Worm (Caenorhabditis elegans) whole organism, L4 larva: Measurements from ENCODE around the gene kqt-2.

Source experiments
- D1046.2 ChIP-seq: fragments of 200-800 bp; sonication (Bioruptor generic); IDR thresholded peaks from 2 replicates; pipeline ENCODE4 v1.3.6; 2022; ENCODE audit warnings: missing genetic modification characterization, missing compliant biosample characterization
- F37D6.2 ChIP-seq: sonication (generic microtip); optimal IDR thresholded peaks from 2 replicates; lab custom pipeline; 2016; ENCODE audit warnings: mild to moderate bottlenecking, missing genetic modification characterization, missing compliant biosample characterization
- T20F7.1 ChIP-seq: fragments of 200-800 bp; sonication (Bioruptor generic); optimal IDR thresholded peaks from 2 replicates; lab custom pipeline; 2018; ENCODE audit warnings: mild to moderate bottlenecking, missing genetic modification characterization, missing compliant biosample characterization
- Y5F2A.4 ChIP-seq: fragments of 200-800 bp; sonication (Bioruptor generic); optimal IDR thresholded peaks from 2 replicates; lab custom pipeline; 2018; ENCODE audit warnings: mild to moderate bottlenecking, missing genetic modification characterization, missing compliant biosample characterization
- aha-1 ChIP-seq: fragments of 150-350 bp; peaks from one replicate; lab custom pipeline; 2014; ENCODE audit warnings: missing biosample characterization, missing genetic modification characterization
- aly-2 ChIP-seq: sonication (generic microtip); optimal IDR thresholded peaks from 2 replicates; lab custom pipeline; 2018; ENCODE audit warnings: missing biosample characterization, missing genetic modification characterization
- ceh-20 ChIP-seq: fragments of 200-800 bp; sonication (Bioruptor generic); IDR thresholded peaks from 2 replicates; pipeline ENCODE4 v1.3.6; 2022; ENCODE audit warnings: missing genetic modification reagents, missing genetic modification characterization, missing compliant biosample characterization
- ceh-28 ChIP-seq: fragments of 150-350 bp; optimal IDR thresholded peaks from 2 replicates; lab custom pipeline; 2014; ENCODE audit warnings: missing biosample characterization, missing genetic modification reagents, missing genetic modification characterization
- ceh-44 ChIP-seq: fragments of 200-800 bp; sonication (Bioruptor generic); IDR thresholded peaks from 2 replicates; pipeline ENCODE4 v1.3.6; 2022; ENCODE audit warnings: missing genetic modification reagents, missing genetic modification characterization, missing compliant biosample characterization
- ceh-62 ChIP-seq: sonication (generic microtip); optimal IDR thresholded peaks from 2 replicates; lab custom pipeline; 2017; ENCODE audit warnings: missing biosample characterization, missing genetic modification characterization
- daf-16 ChIP-seq, 3 experiments: sonication (generic microtip); optimal IDR thresholded peaks; 2 replicates each; lab custom pipeline; 2016 to 2017; ENCODE audit warnings: missing genetic modification characterization in 3 of 3, missing genetic modification reagents in 3 of 3, mild to moderate bottlenecking in 2 of 3, missing compliant biosample characterization in 2 of 3, missing biosample characterization in 1 of 3, moderate library complexity in 1 of 3
- daf-19 ChIP-seq: fragments of 200-800 bp; sonication (Bioruptor generic); conservative IDR thresholded peaks from 2 replicates; pipeline ENCODE4 v1.3.6; 2022; ENCODE audit warnings: missing genetic modification characterization, missing compliant biosample characterization
- fos-1 ChIP-seq: fragments of 150-350 bp; optimal IDR thresholded peaks from 2 replicates; lab custom pipeline; 2014; ENCODE audit warnings: missing biosample characterization, missing genetic modification characterization
- hlh-11 ChIP-seq: fragments of 200-800 bp; sonication (Bioruptor generic); optimal IDR thresholded peaks from 2 replicates; lab custom pipeline; 2018; ENCODE audit warnings: mild to moderate bottlenecking, missing genetic modification characterization, missing compliant biosample characterization
- hlh-30 ChIP-seq: sonication (generic microtip); optimal IDR thresholded peaks from 2 replicates; lab custom pipeline; 2017; ENCODE audit warnings: antibody characterized with exemption, mild to moderate bottlenecking, missing genetic modification characterization, missing compliant biosample characterization; ENCODE audit not compliant: insufficient read depth
- lin-13 ChIP-seq: fragments of 150-350 bp; optimal IDR thresholded peaks from 2 replicates; lab custom pipeline; 2014; ENCODE audit warnings: missing biosample characterization, missing genetic modification reagents, missing genetic modification characterization
- lin-38 ChIP-seq: fragments of 200-800 bp; sonication (Bioruptor generic); IDR thresholded peaks from 2 replicates; pipeline ENCODE4 v1.3.6; 2022; ENCODE audit warnings: missing genetic modification reagents, missing genetic modification characterization, missing compliant biosample characterization
- lin-39 ChIP-seq: fragments of 150-350 bp; optimal IDR thresholded peaks from 2 replicates; lab custom pipeline; 2014; ENCODE audit warnings: missing biosample characterization, missing genetic modification reagents, missing genetic modification characterization
- mxl-2 ChIP-seq: fragments of 200-800 bp; sonication (Bioruptor generic); conservative IDR thresholded peaks from 2 replicates; pipeline ENCODE4 v1.3.6; 2022; ENCODE audit warnings: missing genetic modification reagents, missing genetic modification characterization, missing compliant biosample characterization
- nhr-10 ChIP-seq: fragments of 150-350 bp; optimal IDR thresholded peaks from 2 replicates; lab custom pipeline; 2014; ENCODE audit warnings: missing biosample characterization, missing genetic modification characterization
- nhr-25 ChIP-seq: sonication (generic microtip); optimal IDR thresholded peaks from 2 replicates; lab custom pipeline; 2017; ENCODE audit warnings: missing genetic modification characterization, mild to moderate bottlenecking, missing compliant biosample characterization, antibody characterized with exemption, moderate library complexity, borderline replicate concordance; ENCODE audit not compliant: insufficient read depth
- rbr-2 ChIP-seq: sonication (generic microtip); optimal IDR thresholded peaks from 2 replicates; lab custom pipeline; 2016; ENCODE audit warnings: missing genotype, missing genetic modification characterization, missing compliant biosample characterization
- saeg-2 ChIP-seq: fragments of 200-800 bp; sonication (Bioruptor generic); IDR thresholded peaks from 2 replicates; pipeline ENCODE4 v1.3.6; 2022; ENCODE audit warnings: missing genetic modification reagents, missing genetic modification characterization, missing compliant biosample characterization
- set-16 ChIP-seq: fragments of 200-800 bp; sonication (Bioruptor generic); IDR thresholded peaks from 2 replicates; pipeline ENCODE4 v1.3.6; 2022; ENCODE audit warnings: missing genetic modification reagents, missing genetic modification characterization, missing compliant biosample characterization
- snpc-1.2 ChIP-seq: fragments of 200-800 bp; sonication (Bioruptor generic); IDR thresholded peaks from 2 replicates; pipeline ENCODE4 v1.3.6; 2022; ENCODE audit warnings: missing genetic modification reagents, missing genetic modification characterization, missing compliant biosample characterization
- snpc-4 ChIP-seq: fragments of 150-350 bp; optimal IDR thresholded peaks from 2 replicates; lab custom pipeline; 2014; ENCODE audit warnings: missing biosample characterization, missing genetic modification characterization
- spr-1 ChIP-seq: sonication (generic microtip); optimal IDR thresholded peaks from 2 replicates; lab custom pipeline; 2016; ENCODE audit warnings: mild to moderate bottlenecking, missing genetic modification characterization, missing compliant biosample characterization
- tra-1 ChIP-seq: fragments of 200-800 bp; sonication (Bioruptor generic); IDR thresholded peaks from 2 replicates; pipeline ENCODE4 v1.3.6; 2022; ENCODE audit warnings: missing genetic modification reagents, missing genetic modification characterization, missing compliant biosample characterization
- unc-62 ChIP-seq, 3 experiments: fragments of 150-350 bp in 1 of 3; sonication (generic microtip); optimal IDR thresholded peaks in 2 of 3; peaks in 1 of 3; 1 replicate in 1 of 3; 2 replicates in 2 of 3; lab custom pipeline; 2014 to 2017; ENCODE audit warnings: missing biosample characterization in 3 of 3, missing genetic modification characterization in 3 of 3, missing genetic modification reagents in 3 of 3, missing genotype in 1 of 3
- zag-1 ChIP-seq: fragments of 150-350 bp; optimal IDR thresholded peaks from 2 replicates; lab custom pipeline; 2014; ENCODE audit warnings: missing biosample characterization, missing genetic modification characterization
- ztf-11 ChIP-seq: fragments of 150-350 bp; optimal IDR thresholded peaks from 2 replicates; lab custom pipeline; 2014; ENCODE audit warnings: missing biosample characterization, missing genetic modification characterization

The kqt-2 gene

DNA sequence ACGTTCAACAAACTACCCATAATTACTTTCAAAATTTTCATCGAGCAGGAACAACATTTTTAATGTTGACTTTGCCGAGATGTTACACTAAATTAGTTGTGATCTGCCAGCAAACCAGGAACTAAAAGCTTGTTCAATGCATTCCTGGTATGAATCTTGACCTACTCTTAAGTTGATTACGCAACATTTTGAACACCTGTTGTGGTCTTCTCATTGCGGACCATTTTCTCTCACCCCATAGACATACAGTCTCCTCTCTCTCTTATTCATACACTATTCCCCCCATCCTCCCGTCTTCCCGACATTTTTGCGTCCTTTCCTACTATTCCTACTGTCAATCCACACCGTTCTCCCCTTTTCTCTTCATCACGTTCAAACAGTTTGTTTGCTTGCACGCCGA is 27.3 kb upstream of the kqt-2 start:
- TF ChIP-seq ztf-11 (tag; lab: Kevin White, UChicago): no peak
- TF ChIP-seq aly-2: no peak
- no peak for TF ChIP-seq mxl-2 (GFP tag; lab: Robert Waterston, UW)
- no peak for TF ChIP-seq ceh-20
- TF ChIP-seq snpc-4 (tag; lab: Kevin White, UChicago): no peak
- TF ChIP-seq rbr-2 (tag; lab: Kevin White, UChicago): no peak
- no peak for TF ChIP-seq lin-13
- TF ChIP-seq ceh-44: no peak
- no peak for TF ChIP-seq lin-38

DNA sequence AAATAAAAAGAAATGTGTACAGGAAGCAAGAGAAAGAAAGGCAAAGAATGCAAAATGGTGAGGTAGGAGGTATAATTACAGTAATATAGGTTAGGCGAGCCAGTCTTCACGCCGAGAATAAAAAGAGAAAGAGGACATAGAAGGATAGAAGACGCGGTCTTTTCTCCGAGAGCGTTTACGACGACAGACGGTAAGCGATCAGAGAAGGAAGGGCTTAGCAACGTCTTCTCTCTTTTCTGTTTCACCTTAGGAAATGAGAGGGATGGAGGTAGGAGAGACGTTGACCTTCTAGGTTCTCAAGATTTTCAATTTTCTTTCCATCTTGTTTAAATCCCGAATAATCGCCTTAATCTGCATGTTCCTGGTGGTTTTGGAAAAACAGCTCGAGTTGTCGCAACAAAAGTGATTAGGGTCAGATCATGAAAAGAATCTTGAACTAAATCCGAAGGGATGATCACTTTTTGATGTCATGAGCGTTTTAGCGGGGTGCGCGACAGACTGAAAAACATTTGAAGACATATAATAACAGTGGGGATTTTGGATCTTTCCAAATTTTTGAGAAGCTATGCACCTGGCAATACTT is 24.9 kb upstream of the kqt-2 start, which contains the start of gene cutl-29:
Gene cutl-29, minus strand, starts transcription at position 51 of the 583 bp plus-strand sequence.
- TF ChIP-seq saeg-2 (GFP tag; lab: Robert Waterston, UW): no peak
- peak in 1 of 2 experiments; percentile 58 for TF ChIP-seq unc-62 (GFP tag; optimal IDR thresholded peaks at IDR 0.05 in 1 of 2; lab: Kevin White, UChicago)
- no peak for TF ChIP-seq unc-62 (tag; optimal IDR thresholded peaks at IDR 0.05; lab: Kevin White, UChicago)

ce11 chrX:8268083-8268482 is 21.9 kb upstream of the kqt-2 start:
- TF ChIP-seq ceh-28 (no peak), fos-1 (tag; lab: Kevin White, UChicago) (no peak), ceh-62 (tag; lab: Kevin White, UChicago) (no peak), tra-1 (no peak), spr-1 (no peak)

ce11 chrX:8262734-8263133 is 16.6 kb upstream of the kqt-2 start:
- 0 out of 2 replicates have a peak, but pooled peaks have one; percentile 55 for TF ChIP-seq D1046.2 (GFP tag; lab: Robert Waterston, UW)
- TF ChIP-seq ceh-20: 0 out of 2 replicates have a peak, but pooled peaks have one; percentile 42
- TF ChIP-seq lin-39: no peak
- TF ChIP-seq zag-1 (tag; lab: Kevin White, UChicago): no peak
- peak; percentile 55 for TF ChIP-seq hlh-30 (tag; lab: Kevin White, UChicago)
- no peak for TF ChIP-seq nhr-10

ce11 chrX:8261125-8261684 is 15.0 kb upstream of the kqt-2 start, which contains the start of gene M60.7:
Gene M60.7 (minus strand): TSS chrX:8261175.
- TF ChIP-seq hlh-11 (tag; lab: Kevin White, UChicago) (peak; percentile 52), Y5F2A.4 (GFP tag; lab: Kevin White, UChicago) (no peak), lin-13 (no peak), snpc-1.2 (GFP tag; lab: Robert Waterston, UW) (no peak), T20F7.1 (GFP tag; lab: Kevin White, UChicago) (no peak), daf-19 (no peak), snpc-4 (tag; lab: Kevin White, UChicago) (no peak), set-16 (peak; percentile 61; the same call in 1 of the 2 replicates), ceh-28 (no peak), nhr-10 (no peak), unc-62 (GFP tag; optimal IDR thresholded peaks at IDR 0.05 in 1 of 2; lab: Kevin White, UChicago) (peak in 1 of 2 experiments; percentile 80), unc-62 (tag; optimal IDR thresholded peaks at IDR 0.05; lab: Kevin White, UChicago) (no peak), nhr-25 (tag; lab: Kevin White, UChicago) (no peak), F37D6.2 (tag; lab: Kevin White, UChicago) (no peak), mxl-2 (GFP tag; lab: Robert Waterston, UW) (no peak), aha-1 (tag; lab: Kevin White, UChicago) (no peak), daf-16 (GFP tag; optimal IDR thresholded peaks at IDR 0.05; lab: Kevin White, UChicago) (no peak), daf-16 (tag; optimal IDR thresholded peaks at IDR 0.05; lab: Kevin White, UChicago) (no peak)
